Fruit fly (Drosophila melanogaster) ovary, adult (tissue): ENCODE measurements around the gene CG32971.

Experiments used
- CG17801 ChIP-seq: fragments of 200-800 bp; optimal IDR thresholded peaks from 2 replicates; lab custom pipeline; 2019; ENCODE audit warnings: missing biosample characterization, mild to moderate bottlenecking, missing genetic modification characterization, moderate library complexity; ENCODE audit not compliant: partially characterized antibody

The CG32971 gene

dm6 chr2L:14300718-14301361 is 26.2 kb downstream of the CG32971 start:
- peak; percentile 5 for TF ChIP-seq CG17801 (GFP tag; lab: Kevin White, UChicago)

DNA sequence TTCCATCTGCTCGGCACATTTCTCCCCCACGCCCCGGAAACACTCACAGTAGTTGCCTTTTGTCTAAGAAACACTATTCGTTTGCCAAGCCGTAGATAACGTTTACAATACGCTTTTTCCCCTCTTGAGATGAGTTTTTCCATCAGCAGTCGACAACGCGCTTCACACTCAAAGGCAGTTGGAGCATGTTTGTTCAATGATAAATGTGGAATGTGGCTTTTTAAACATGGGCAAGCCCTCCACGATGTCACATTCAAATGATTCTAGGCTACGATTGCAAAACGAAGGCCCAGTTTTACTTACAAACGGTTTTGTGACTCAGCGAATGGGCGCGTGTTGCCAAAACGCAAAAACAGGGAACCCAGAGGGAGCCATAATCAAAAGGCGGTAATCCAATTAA is 27.9 kb downstream of the CG32971 start:
- TF ChIP-seq CG17801 (GFP tag; lab: Kevin White, UChicago), result no peak

- no peak for TF ChIP-seq CG17801 (GFP tag; lab: Kevin White, UChicago)
Observed at dm6 chr2L:14307516-14307915, 32.9 kb downstream of the CG32971 start.

dm6 chr2L:14308232-14308631 is 33.6 kb downstream of the CG32971 start:
- TF ChIP-seq CG17801 (GFP tag; lab: Kevin White, UChicago), result no peak

- TF ChIP-seq CG17801 (GFP tag; lab: Kevin White, UChicago), result no peak
Observed at dm6 chr2L:14308661-14309060, 34.0 kb downstream of the CG32971 start.

DNA sequence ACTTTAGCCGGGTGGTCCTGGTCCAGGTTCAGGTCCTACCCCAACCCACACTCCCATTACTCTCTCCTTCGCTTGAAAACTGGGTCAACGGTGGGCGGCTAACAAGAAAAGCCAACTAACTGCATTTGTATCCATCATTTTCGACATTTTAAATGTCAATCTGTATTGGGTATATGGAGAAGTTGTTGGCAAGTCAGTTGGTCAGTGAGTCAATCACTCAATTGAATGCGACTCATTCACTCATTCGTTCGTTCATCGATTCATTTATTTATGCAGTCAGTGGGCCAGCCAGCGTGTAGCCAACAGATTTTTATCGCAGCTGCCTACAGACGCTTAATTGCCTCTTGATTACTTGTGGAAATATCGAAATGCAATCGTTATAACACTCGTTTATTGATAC is 42.1 kb downstream of the CG32971 start:
- TF ChIP-seq CG17801 (GFP tag; lab: Kevin White, UChicago), result no peak

dm6 chr2L:14317992-14318391 is 43.4 kb downstream of the CG32971 start:
- TF ChIP-seq CG17801 (GFP tag; lab: Kevin White, UChicago), result no peak

dm6 chr2L:14318600-14318999 is 44.0 kb downstream of the CG32971 start:
- no peak for TF ChIP-seq CG17801 (GFP tag; lab: Kevin White, UChicago)

DNA sequence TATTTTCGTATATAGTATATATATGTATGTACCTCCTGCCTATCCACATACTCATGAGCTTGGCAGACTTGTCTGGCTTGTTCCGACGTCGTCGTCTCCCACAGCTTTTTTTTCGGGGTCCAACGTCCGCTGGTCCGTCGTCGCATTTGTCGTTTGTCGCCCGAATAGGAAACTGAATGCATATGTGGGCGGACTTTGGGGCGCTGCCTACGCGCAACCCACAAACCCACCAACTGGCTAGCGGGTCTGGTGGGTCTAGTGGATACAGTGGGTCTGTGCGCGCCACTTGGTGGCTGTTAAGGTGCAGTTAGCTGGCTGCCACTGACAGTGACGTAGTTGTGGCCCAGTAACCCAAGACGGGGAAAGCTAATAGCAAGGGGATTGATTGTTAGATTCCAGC is 44.4 kb downstream of the CG32971 start:
- no peak for TF ChIP-seq CG17801 (GFP tag; lab: Kevin White, UChicago)
